Worm (Caenorhabditis elegans): ENCODE data around the gene C47A4.5.

C47A4.5 gene

DNA sequence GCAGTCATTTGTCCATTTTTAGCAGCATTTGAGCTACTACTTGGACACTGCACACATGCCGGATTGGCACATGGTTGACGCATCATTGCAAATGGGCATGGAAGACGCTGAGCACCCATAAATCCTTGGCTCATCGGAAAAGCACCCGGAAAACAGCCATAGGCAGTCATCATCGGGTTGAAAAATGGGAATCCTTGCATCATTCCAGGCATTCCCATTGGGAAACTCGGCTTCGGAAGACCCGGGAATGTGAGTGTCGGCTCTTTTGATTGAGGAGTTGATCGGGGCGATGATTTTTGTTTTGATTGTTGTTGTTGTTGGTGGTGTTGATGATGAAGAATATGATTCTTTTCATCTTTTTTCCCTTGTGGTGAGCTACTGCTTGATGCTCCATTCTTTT lies 42.8 kb upstream of the C47A4.5 start:
- no peak for TF ChIP-seq nhr-12 (tag; optimal IDR thresholded peaks at IDR 0.05)
- TF ChIP-seq ceh-83 (GFP tag; optimal IDR thresholded peaks at IDR 0.05): no peak
- no peak for TF ChIP-seq cnd-1 (tag; optimal IDR thresholded peaks at IDR 0.05)
- no peak for TF ChIP-seq mls-2 (tag; optimal IDR thresholded peaks at IDR 0.05)

DNA sequence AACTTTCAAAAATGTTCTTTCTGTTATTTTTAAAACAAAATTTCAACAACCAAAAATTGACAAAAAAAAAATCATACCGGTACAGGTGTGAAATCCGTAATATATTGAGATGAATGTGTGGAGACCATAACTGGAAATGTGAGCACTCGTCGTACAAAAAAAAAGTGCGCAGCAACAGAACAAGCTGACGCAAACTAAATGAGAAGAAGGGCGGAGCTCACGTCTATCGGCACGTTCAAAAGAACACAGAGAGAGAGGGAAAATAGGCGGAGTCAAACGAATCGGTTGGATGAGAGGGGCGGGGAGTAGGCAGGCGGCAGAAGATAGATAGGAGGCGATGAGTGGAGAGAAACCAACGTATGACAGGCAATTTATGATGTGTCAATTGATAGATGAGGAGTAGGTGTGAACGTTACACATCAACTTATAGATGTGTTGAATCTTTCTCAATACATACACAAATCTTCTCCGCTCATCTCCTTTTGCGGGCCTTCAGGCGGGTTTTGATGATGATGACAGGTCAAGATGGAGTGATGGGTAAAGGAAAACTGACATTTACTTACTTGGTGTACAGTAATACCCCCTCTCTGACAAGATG lies 41.6 kb upstream of the C47A4.5 start, which contains the start of gene tlp-1:
TSS of gene tlp-1 (minus strand) at position 255 of the 598 bp plus-strand sequence.
- TF ChIP-seq nhr-12 (tag; optimal IDR thresholded peaks at IDR 0.05): no peak
- TF ChIP-seq hlh-1 (tag; optimal IDR thresholded peaks at IDR 0.05): peak; percentile 72
- no peak for TF ChIP-seq ceh-83 (GFP tag; optimal IDR thresholded peaks at IDR 0.05)
- no peak for TF ChIP-seq nhr-28 (tag; optimal IDR thresholded peaks at IDR 0.05)
- TF ChIP-seq ceh-43 (GFP tag; optimal IDR thresholded peaks at IDR 0.05): no peak
- TF ChIP-seq lin-32 (GFP tag; optimal IDR thresholded peaks at IDR 0.05): no peak
- no peak for TF ChIP-seq unc-39 (tag; optimal IDR thresholded peaks at IDR 0.05)
- TF ChIP-seq ham-2 (GFP tag; optimal IDR thresholded peaks at IDR 0.05): no peak
- TF ChIP-seq zip-8 (tag; optimal IDR thresholded peaks at IDR 0.05): no peak
- no peak for TF ChIP-seq drap-1 (GFP tag; optimal IDR thresholded peaks at IDR 0.05)
- no peak for TF ChIP-seq pha-4 (tag; optimal IDR thresholded peaks at IDR 0.05)
- no peak for TF ChIP-seq sem-2 (GFP tag; optimal IDR thresholded peaks at IDR 0.05)
- TF ChIP-seq ces-1 (GFP tag; optimal IDR thresholded peaks at IDR 0.05): no peak
- no peak for TF ChIP-seq mep-1 (tag; optimal IDR thresholded peaks at IDR 0.05)
- peak; percentile 88 for TF ChIP-seq elt-1 (tag; optimal IDR thresholded peaks at IDR 0.05; ENCODE audit: borderline replicate concordance, insufficient read depth)
- TF ChIP-seq lin-13 (tag; optimal IDR thresholded peaks at IDR 0.05): no peak
- TF ChIP-seq sptf-1 (tag; optimal IDR thresholded peaks at IDR 0.05): no peak
- no peak for TF ChIP-seq nhr-237 (tag; optimal IDR thresholded peaks at IDR 0.05)
- no peak for TF ChIP-seq nhr-76 (tag; optimal IDR thresholded peaks at IDR 0.05)
- TF ChIP-seq lsy-2 (tag; optimal IDR thresholded peaks at IDR 0.05): no peak
- peak; percentile 89 for TF ChIP-seq nhr-2 (tag; optimal IDR thresholded peaks at IDR 0.05)
- peak; percentile 100 for TF ChIP-seq unc-62 (GFP tag; optimal IDR thresholded peaks at IDR 0.05)
- no peak for TF ChIP-seq bed-3 (GFP tag; optimal IDR thresholded peaks at IDR 0.05)
- peak; percentile 42 for TF ChIP-seq unc-120 (tag; optimal IDR thresholded peaks at IDR 0.05; ENCODE audit: poor library complexity, severe bottlenecking)
- TF ChIP-seq tbx-8 (GFP tag; optimal IDR thresholded peaks at IDR 0.05): peak; percentile 18
- no peak for TF ChIP-seq ztf-11 (tag; optimal IDR thresholded peaks at IDR 0.05)
- TF ChIP-seq flh-1 (GFP tag; optimal IDR thresholded peaks at IDR 0.05): no peak
- no peak for TF ChIP-seq ceh-39 (tag; optimal IDR thresholded peaks at IDR 0.05)
- no peak for TF ChIP-seq M03D4.4 (tag; optimal IDR thresholded peaks at IDR 0.05)
- no peak for TF ChIP-seq cnd-1 (tag; optimal IDR thresholded peaks at IDR 0.05)
- no peak for TF ChIP-seq snpc-4 (tag; optimal IDR thresholded peaks at IDR 0.05)
- TF ChIP-seq elt-3 (tag; optimal IDR thresholded peaks at IDR 0.05): no peak
- no peak for TF ChIP-seq mls-2 (tag; optimal IDR thresholded peaks at IDR 0.05)
- TF ChIP-seq mab-5 (tag; optimal IDR thresholded peaks at IDR 0.05): peak; percentile 36
- TF ChIP-seq blmp-1 (tag; optimal IDR thresholded peaks at IDR 0.05): no peak

DNA sequence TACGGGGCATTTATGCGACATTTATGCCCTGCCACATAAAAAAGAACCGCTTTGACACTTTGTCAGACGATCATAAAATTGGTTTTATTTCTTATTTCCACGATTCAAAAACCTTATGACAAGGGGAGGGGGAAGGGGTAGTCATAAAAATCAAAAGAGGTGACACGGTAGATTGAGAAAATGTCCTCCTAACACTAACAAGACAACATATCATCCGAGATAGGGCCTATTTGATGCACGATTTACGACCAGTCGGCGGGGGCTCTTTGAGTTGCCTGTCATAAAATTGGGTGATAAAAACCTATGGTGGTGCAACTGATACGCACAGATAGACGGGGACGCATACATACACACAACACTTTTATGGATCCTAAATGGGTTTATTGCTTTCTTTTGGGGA lies 37.6 kb upstream of the C47A4.5 start:
- TF ChIP-seq tbx-8 (GFP tag; optimal IDR thresholded peaks at IDR 0.05) (no peak), mab-5 (tag; optimal IDR thresholded peaks at IDR 0.05) (no peak), ceh-43 (GFP tag; optimal IDR thresholded peaks at IDR 0.05) (no peak), flh-1 (GFP tag; optimal IDR thresholded peaks at IDR 0.05) (no peak), unc-62 (GFP tag; optimal IDR thresholded peaks at IDR 0.05) (peak; percentile 65), ceh-83 (GFP tag; optimal IDR thresholded peaks at IDR 0.05) (no peak), nhr-12 (tag; optimal IDR thresholded peaks at IDR 0.05) (no peak), nhr-2 (tag; optimal IDR thresholded peaks at IDR 0.05) (peak; percentile 36), unc-39 (tag; optimal IDR thresholded peaks at IDR 0.05) (no peak), lin-32 (GFP tag; optimal IDR thresholded peaks at IDR 0.05) (no peak), blmp-1 (tag; optimal IDR thresholded peaks at IDR 0.05) (no peak), elt-1 (tag; optimal IDR thresholded peaks at IDR 0.05; ENCODE audit: borderline replicate concordance, insufficient read depth) (no peak), pha-4 (tag; optimal IDR thresholded peaks at IDR 0.05) (no peak), nhr-28 (tag; optimal IDR thresholded peaks at IDR 0.05) (no peak), drap-1 (GFP tag; optimal IDR thresholded peaks at IDR 0.05) (no peak), unc-120 (tag; optimal IDR thresholded peaks at IDR 0.05; ENCODE audit: poor library complexity, severe bottlenecking) (no peak), sptf-1 (tag; optimal IDR thresholded peaks at IDR 0.05) (no peak)
